Fruit fly (Drosophila melanogaster) whole organism, embryonic: ENCODE results near the gene CG15517.

ENCODE experiments used
- Ada2b ChIP-seq: fragments of 200-800 bp; sonication (Bioruptor generic); IDR thresholded peaks from 2 replicates; pipeline ENCODE4 v1.3.6; 2022; ENCODE audit warnings: missing biosample characterization, missing genetic modification characterization
- Aef1 ChIP-seq: fragments of 200-800 bp; sonication (Bioruptor generic); IDR thresholded peaks from 3 replicates; pipeline ENCODE4 v1.3.6; 2022; ENCODE audit warnings: missing biosample characterization, missing genetic modification characterization
- B-H1 ChIP-seq: fragments of 200-800 bp; sonication (Bioruptor generic); IDR thresholded peaks from 3 replicates; pipeline ENCODE4 v1.3.6; 2022; ENCODE audit warnings: missing biosample characterization, missing genetic modification characterization
- CG10274 ChIP-seq: fragments of 200-800 bp; sonication (Bioruptor generic); optimal IDR thresholded peaks from 3 replicates; lab custom pipeline; 2017; ENCODE audit warnings: missing biosample characterization, mild to moderate bottlenecking, missing genetic modification characterization
- CG11398 ChIP-seq: fragments of 200-800 bp; sonication (Bioruptor generic); optimal IDR thresholded peaks from 2 replicates; lab custom pipeline; 2016; ENCODE audit warnings: missing biosample characterization, missing genetic modification characterization
- CG13296 ChIP-seq: fragments of 200-800 bp; sonication (Bioruptor generic); optimal IDR thresholded peaks from 3 replicates; lab custom pipeline; 2018; ENCODE audit warnings: missing biosample characterization, mild to moderate bottlenecking, missing genetic modification characterization
- CG13775 ChIP-seq: fragments of 200-800 bp; sonication (Bioruptor generic); optimal IDR thresholded peaks from 3 replicates; lab custom pipeline; 2017; ENCODE audit warnings: missing biosample characterization, mild to moderate bottlenecking, missing genetic modification characterization
- CG17328 ChIP-seq: fragments of 200-800 bp; sonication (Bioruptor generic); IDR thresholded peaks from 2 replicates; pipeline ENCODE4 v1.3.6; 2022; ENCODE audit warnings: missing biosample characterization, missing genetic modification characterization
- CG30020 ChIP-seq: fragments of 200-800 bp; optimal IDR thresholded peaks from 2 replicates; lab custom pipeline; 2019; ENCODE audit warnings: missing biosample characterization, mild to moderate bottlenecking, missing genetic modification characterization, moderate library complexity
- CG31224 ChIP-seq: fragments of 200-800 bp; sonication (Bioruptor generic); IDR thresholded peaks from 2 replicates; pipeline ENCODE4 v1.3.6; 2022; ENCODE audit warnings: missing biosample characterization, missing genetic modification characterization
- CG3726 ChIP-seq: fragments of 200-800 bp; sonication (Bioruptor generic); IDR thresholded peaks from 3 replicates; pipeline ENCODE4, ENCODE4 v1.3.6; 2022; ENCODE audit warnings: missing biosample characterization, missing genetic modification characterization
- CG4328 ChIP-seq: fragments of 200-800 bp; sonication (Bioruptor generic); optimal IDR thresholded peaks from 3 replicates; lab custom pipeline; 2017; ENCODE audit warnings: missing biosample characterization, missing genetic modification reagents, missing genetic modification characterization
- CG4707 ChIP-seq: fragments of 200-800 bp; sonication (Bioruptor generic); optimal IDR thresholded peaks from 2 replicates; lab custom pipeline; 2018; ENCODE audit warnings: missing biosample characterization, mild to moderate bottlenecking, missing genetic modification characterization, moderate library complexity
- CG6175 ChIP-seq: fragments of 200-800 bp; sonication (Bioruptor generic); IDR thresholded peaks from 3 replicates; pipeline ENCODE4 v1.3.6; 2022; ENCODE audit warnings: missing biosample characterization, missing genetic modification characterization
- CG6654 ChIP-seq: fragments of 200-800 bp; sonication (Bioruptor generic); optimal IDR thresholded peaks from 2 replicates; lab custom pipeline; 2017; ENCODE audit warnings: missing biosample characterization, mild to moderate bottlenecking, missing genetic modification characterization
- CG6689 ChIP-seq: fragments of 200-800 bp; sonication (Bioruptor generic); IDR thresholded peaks from 2 replicates; pipeline ENCODE4 v1.3.6; 2022; ENCODE audit warnings: missing biosample characterization, missing genetic modification characterization
- CG7839 ChIP-seq: fragments of 200-800 bp; sonication (Bioruptor generic); optimal IDR thresholded peaks from 3 replicates; lab custom pipeline; 2018; ENCODE audit warnings: missing biosample characterization, mild to moderate bottlenecking, missing genetic modification characterization, moderate library complexity
- CG8089 ChIP-seq: fragments of 200-800 bp; sonication (Bioruptor generic); optimal IDR thresholded peaks from 3 replicates; lab custom pipeline; 2016; ENCODE audit warnings: missing biosample characterization, missing genetic modification characterization
- CG8290 ChIP-seq, 3 experiments: fragments of 200-800 bp; sonication (Bioruptor generic); optimal IDR thresholded peaks; 2 replicates each; lab custom pipeline; 2016 to 2019; ENCODE audit warnings: missing biosample characterization in 3 of 3, missing genetic modification characterization in 3 of 3, mild to moderate bottlenecking in 2 of 3, moderate library complexity in 1 of 3
- D ChIP-seq, 2 experiments: fragments of 200-800 bp in 1 of 2; fragments of >200 bp in 1 of 2; sonication (Bioruptor generic) in 1 of 2; optimal IDR thresholded peaks; 2 replicates in 1 of 2; 3 replicates in 1 of 2; lab custom pipeline; 2017; ENCODE audit warnings: mild to moderate bottlenecking in 1 of 2, missing biosample characterization in 1 of 2, missing genetic modification characterization in 1 of 2, missing genetic modification reagents in 1 of 2
- GATAe ChIP-seq: fragments of 200-800 bp; sonication (Bioruptor generic); conservative IDR thresholded peaks from 2 replicates; pipeline ENCODE4 v1.3.6; 2022; ENCODE audit warnings: missing biosample characterization, missing genetic modification characterization
- HLH54F ChIP-seq: fragments of 200-800 bp; sonication (Bioruptor generic); optimal IDR thresholded peaks from 3 replicates; lab custom pipeline; 2016; ENCODE audit warnings: missing biosample characterization, missing genetic modification characterization
- HmgD ChIP-seq: fragments of 200-800 bp; sonication (Bioruptor generic); optimal IDR thresholded peaks from 3 replicates; lab custom pipeline; 2016; ENCODE audit warnings: missing biosample characterization, missing genetic modification characterization
- Lpt ChIP-seq: fragments of >200 bp; optimal IDR thresholded peaks from 2 replicates; lab custom pipeline; 2018; ENCODE audit warnings: missing biosample characterization, missing genetic modification characterization
- Mad ChIP-seq: fragments of 200-800 bp; sonication (Bioruptor generic); optimal IDR thresholded peaks from 2 replicates; lab custom pipeline; 2016; ENCODE audit warnings: missing biosample characterization, missing genetic modification characterization
- Mes4 ChIP-seq: fragments of 200-800 bp; sonication (Bioruptor generic); optimal IDR thresholded peaks from 2 replicates; lab custom pipeline; 2016; ENCODE audit warnings: missing biosample characterization, missing genetic modification characterization
- Sin3A ChIP-seq: fragments of >200 bp; optimal IDR thresholded peaks from 2 replicates; lab custom pipeline; 2018
- ase ChIP-seq: fragments of 200-800 bp; sonication (Bioruptor generic); IDR thresholded peaks from 3 replicates; pipeline ENCODE4 v1.3.6; 2022; ENCODE audit warnings: missing biosample characterization, missing genetic modification characterization
- bowl ChIP-seq: fragments of 200-800 bp; sonication (Bioruptor generic); IDR thresholded peaks from 2 replicates; pipeline ENCODE4 v1.3.6; 2022; ENCODE audit warnings: missing biosample characterization, missing genetic modification characterization
- cg ChIP-seq: fragments of 200-800 bp; sonication (Bioruptor generic); optimal IDR thresholded peaks from 3 replicates; lab custom pipeline; 2019; ENCODE audit warnings: missing biosample characterization, mild to moderate bottlenecking, missing genetic modification characterization, moderate library complexity
- chinmo ChIP-seq: fragments of 200-800 bp; sonication (Bioruptor generic); IDR thresholded peaks from 4 replicates; pipeline ENCODE4 v1.3.6; 2022; ENCODE audit warnings: missing biosample characterization, missing genetic modification characterization; ENCODE audit not compliant: partially characterized antibody
- chm ChIP-seq: fragments of 200-800 bp; sonication (Bioruptor generic); IDR thresholded peaks from 2 replicates; pipeline ENCODE4 v1.3.6; 2022; ENCODE audit warnings: missing biosample characterization, missing genetic modification characterization
- ci ChIP-seq: fragments of 200-800 bp; sonication (Bioruptor generic); IDR thresholded peaks from 3 replicates; pipeline ENCODE4 v1.3.6; 2022; ENCODE audit warnings: missing biosample characterization, missing genetic modification characterization
- croc ChIP-seq: fragments of 200-800 bp; sonication (Bioruptor generic); conservative IDR thresholded peaks from 3 replicates; pipeline ENCODE4 v1.3.6; 2022; ENCODE audit warnings: missing biosample characterization, missing genetic modification characterization
- dpn ChIP-seq, 2 experiments: fragments of 200-800 bp; sonication (Bioruptor generic); optimal IDR thresholded peaks; 3 replicates each; lab custom pipeline; 2016; ENCODE audit warnings: missing biosample characterization in 2 of 2, missing genetic modification characterization in 2 of 2
- emc ChIP-seq: fragments of 200-800 bp; sonication (Bioruptor generic); optimal IDR thresholded peaks from 2 replicates; lab custom pipeline; 2016; ENCODE audit warnings: missing biosample characterization, missing genetic modification characterization
- gsb-n ChIP-seq: fragments of 200-800 bp; sonication (Bioruptor generic); optimal IDR thresholded peaks from 3 replicates; lab custom pipeline; 2018; ENCODE audit warnings: missing biosample characterization, mild to moderate bottlenecking, missing genetic modification characterization
- hkb ChIP-seq, 2 experiments: fragments of 200-800 bp in 1 of 2; fragments of >200 bp in 1 of 2; sonication (Bioruptor generic) in 1 of 2; IDR thresholded peaks in 1 of 2; optimal IDR thresholded peaks in 1 of 2; 2 replicates each; pipeline versions ENCODE4 v1.3.6 to Lab custom; 2017 to 2022; ENCODE audit warnings: missing biosample characterization in 1 of 2, missing genetic modification characterization in 1 of 2
- ind ChIP-seq: fragments of 200-800 bp; sonication (Bioruptor generic); optimal IDR thresholded peaks from 3 replicates; lab custom pipeline; 2016; ENCODE audit warnings: missing biosample characterization, missing genetic modification characterization
- kah ChIP-seq: fragments of 200-800 bp; sonication (Bioruptor generic); optimal IDR thresholded peaks from 2 replicates; lab custom pipeline; 2018; ENCODE audit warnings: missing biosample characterization, mild to moderate bottlenecking, missing genetic modification characterization
- nom ChIP-seq: fragments of 200-800 bp; sonication (Bioruptor generic); optimal IDR thresholded peaks from 2 replicates; lab custom pipeline; 2017; ENCODE audit warnings: missing biosample characterization, missing genetic modification characterization, mild to moderate bottlenecking, moderate library complexity, missing genetic modification reagents
- oc ChIP-seq: fragments of 200-800 bp; sonication (Bioruptor generic); optimal IDR thresholded peaks from 2 replicates; lab custom pipeline; 2018; ENCODE audit warnings: missing biosample characterization, mild to moderate bottlenecking, missing genetic modification characterization, moderate library complexity
- pan ChIP-seq, 4 experiments: fragments of >200 bp in 3 of 4; fragments of 200-800 bp in 1 of 4; sonication (Bioruptor generic) in 1 of 4; optimal IDR thresholded peaks in 3 of 4; IDR thresholded peaks in 1 of 4; 2 replicates each; pipeline versions ENCODE4 v1.3.6 to Lab custom; 2017 to 2022; ENCODE audit warnings: missing biosample characterization in 2 of 4, missing genetic modification characterization in 2 of 4, mixed read lengths in 1 of 4
- psq ChIP-seq: fragments of 200-800 bp; sonication (Bioruptor generic); optimal IDR thresholded peaks from 2 replicates; lab custom pipeline; 2017; ENCODE audit warnings: missing biosample characterization, missing genetic modification characterization
- seq ChIP-seq: fragments of 200-800 bp; sonication (Bioruptor generic); IDR thresholded peaks from 2 replicates; pipeline ENCODE4 v1.3.6; 2022; ENCODE audit warnings: missing biosample characterization, missing genetic modification characterization
- shn ChIP-seq: fragments of 200-800 bp; sonication (Bioruptor generic); optimal IDR thresholded peaks from 3 replicates; lab custom pipeline; 2016; ENCODE audit warnings: missing biosample characterization, missing genetic modification characterization
- sug ChIP-seq: fragments of 200-800 bp; optimal IDR thresholded peaks from 2 replicates; lab custom pipeline; 2019; ENCODE audit warnings: missing biosample characterization, mild to moderate bottlenecking, missing genetic modification characterization, moderate library complexity
- unpg ChIP-seq: fragments of 200-800 bp; sonication (Bioruptor generic); optimal IDR thresholded peaks from 3 replicates; lab custom pipeline; 2018; ENCODE audit warnings: missing biosample characterization, mild to moderate bottlenecking, missing genetic modification characterization, moderate library complexity
- yki ChIP-seq: fragments of >200 bp; optimal IDR thresholded peaks from 3 replicates; lab custom pipeline; 2018
- z ChIP-seq: fragments of 200-800 bp; sonication (Bioruptor generic); IDR thresholded peaks from 3 replicates; pipeline ENCODE4 v1.3.6; 2022; ENCODE audit warnings: missing biosample characterization, missing genetic modification characterization
- zen2 ChIP-seq: fragments of 200-800 bp; sonication (Bioruptor generic); IDR thresholded peaks from 3 replicates; pipeline ENCODE4 v1.3.6; 2022; ENCODE audit warnings: missing biosample characterization, missing genetic modification characterization; ENCODE audit not compliant: partially characterized antibody

The CG15517 gene

DNA sequence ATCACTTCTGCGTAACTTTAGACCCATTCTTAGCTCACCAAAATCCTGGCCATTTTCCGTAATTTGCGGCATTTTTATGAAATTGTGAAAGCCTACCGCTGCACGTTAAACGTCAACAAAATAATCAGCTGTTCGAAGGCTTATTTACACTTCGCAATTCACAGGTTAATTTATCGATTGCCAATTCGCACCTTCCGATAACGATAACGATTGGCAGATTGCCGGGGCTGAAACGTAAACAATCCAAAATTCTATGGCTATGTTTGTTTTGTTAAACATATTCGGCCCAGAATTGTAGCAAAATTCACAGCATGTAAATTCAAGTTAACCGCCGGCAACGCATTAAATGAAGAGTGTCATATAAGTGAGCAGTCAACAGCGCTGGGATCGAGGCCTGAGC, 32.1 kb upstream of the CG15517 start, which contains the start of the genes eIF2Balpha and Vps13B (continued):
- no peak for TF ChIP-seq psq (GFP tag; lab: Kevin White, UChicago)
- TF ChIP-seq Mad (GFP tag; lab: Kevin White, UChicago), result no peak
- TF ChIP-seq HmgD, result no peak
- TF ChIP-seq ase (GFP tag; lab: Robert Waterston, UW), result no peak
- no peak for TF ChIP-seq Mes4 (GFP tag; lab: Kevin White, UChicago)
- no peak for TF ChIP-seq kah (GFP tag; lab: Kevin White, UChicago)
- TF ChIP-seq Lpt, result no peak
- no peak for TF ChIP-seq dpn (GFP tag; optimal IDR thresholded peaks at IDR 0.05; lab: Kevin White, UChicago)
- TF ChIP-seq GATAe (GFP tag; lab: Robert Waterston, UW), result no peak
- no peak for TF ChIP-seq CG10274
- TF ChIP-seq nom (GFP tag; lab: Kevin White, UChicago), result no peak
- TF ChIP-seq ci (GFP tag; lab: Robert Waterston, UW), result peak; percentile 40; the same call in 1 of the 3 replicates
- no peak for TF ChIP-seq bowl (GFP tag; lab: Robert Waterston, UW)
- no peak for TF ChIP-seq CG6654 (GFP tag; lab: Kevin White, UChicago)
- no peak for TF ChIP-seq CG8290 (GFP tag; optimal IDR thresholded peaks at IDR 0.05; lab: Kevin White, UChicago)
- no peak for TF ChIP-seq CG8290 (tag; optimal IDR thresholded peaks at IDR 0.05; lab: Kevin White, UChicago)
- no peak for TF ChIP-seq unpg (GFP tag; lab: Kevin White, UChicago)
- TF ChIP-seq cg, result no peak
- TF ChIP-seq seq, result no peak
- no peak for TF ChIP-seq HLH54F (GFP tag; lab: Kevin White, UChicago)
- TF ChIP-seq sug, result no peak
- TF ChIP-seq Ada2b (GFP tag; lab: Robert Waterston, UW), result no peak
- TF ChIP-seq CG3726 (GFP tag; lab: Robert Waterston, UW), result no peak
- no peak for TF ChIP-seq oc (tag; lab: Kevin White, UChicago)
- TF ChIP-seq CG7839, result no peak
- no peak for TF ChIP-seq CG17328 (GFP tag; lab: Robert Waterston, UW)
- TF ChIP-seq pan (optimal IDR thresholded peaks at IDR 0.05; lab: Kevin White, UChicago), result no peak
- no peak for TF ChIP-seq pan (GFP tag; optimal IDR thresholded peaks at IDR 0.05 in 1 of 2, IDR thresholded peaks at IDR 0.05 in 1 of 2)
- TF ChIP-seq CG6175 (GFP tag; lab: Robert Waterston, UW), result no peak
- TF ChIP-seq Sin3A, result peak; percentile 12
- no peak for TF ChIP-seq shn (GFP tag; lab: Kevin White, UChicago)
- no peak for TF ChIP-seq CG31224 (GFP tag; lab: Robert Waterston, UW)
- no peak for TF ChIP-seq emc (GFP tag; lab: Kevin White, UChicago)
- no peak for TF ChIP-seq hkb (optimal IDR thresholded peaks at IDR 0.05; lab: Kevin White, UChicago)
- no peak for TF ChIP-seq hkb (GFP tag; IDR thresholded peaks at IDR 0.05; lab: Robert Waterston, UW)
- no peak for TF ChIP-seq B-H1 (GFP tag; lab: Robert Waterston, UW)
- TF ChIP-seq ind (GFP tag; lab: Kevin White, UChicago), result no peak
- no peak for TF ChIP-seq CG8089 (GFP tag; lab: Kevin White, UChicago)
- TF ChIP-seq CG30020, result no peak
- TF ChIP-seq chinmo (GFP tag; lab: Robert Waterston, UW), result peak; percentile 87; the same call in 2 of the 4 replicates
- TF ChIP-seq D (optimal IDR thresholded peaks at IDR 0.05; lab: Kevin White, UChicago), result no peak
- TF ChIP-seq D (GFP tag; optimal IDR thresholded peaks at IDR 0.05; lab: Kevin White, UChicago), result no peak
- peak; percentile 100 for TF ChIP-seq zen2 (GFP tag; lab: Robert Waterston, UW)
- no peak for TF ChIP-seq gsb-n (tag; lab: Kevin White, UChicago)
- TF ChIP-seq z (GFP tag; lab: Robert Waterston, UW), result no peak
- no peak for TF ChIP-seq CG13296 (GFP tag; lab: Kevin White, UChicago)
- TF ChIP-seq croc (GFP tag; lab: Robert Waterston, UW), result no peak
- no peak for TF ChIP-seq yki (lab: Kevin White, UChicago)
- no peak for TF ChIP-seq CG6689 (GFP tag; lab: Robert Waterston, UW)
- no peak for TF ChIP-seq Aef1 (GFP tag; lab: Robert Waterston, UW)
- TF ChIP-seq chm (GFP tag; lab: Robert Waterston, UW), result no peak
- TF ChIP-seq CG13775 (GFP tag; lab: Kevin White, UChicago), result peak; percentile 83
- no peak for TF ChIP-seq CG4328
- no peak for TF ChIP-seq CG4707
- no peak for TF ChIP-seq CG11398 (GFP tag; lab: Kevin White, UChicago)
